Fruit fly (Drosophila melanogaster) whole organism, prepupa: ENCODE measurements around the gene Ankle2.

Experiments
- Blimp-1 ChIP-seq: fragments of 200-800 bp; sonication (Bioruptor generic); optimal IDR thresholded peaks from 3 replicates; lab custom pipeline; 2017; ENCODE audit warnings: missing biosample characterization, missing genetic modification characterization, mild to moderate bottlenecking, moderate library complexity, missing genetic modification reagents
- CG10631 ChIP-seq: fragments of 200-800 bp; sonication (Bioruptor generic); optimal IDR thresholded peaks from 2 replicates; lab custom pipeline; 2016; ENCODE audit warnings: missing biosample characterization, missing genetic modification characterization
- CG10669 ChIP-seq: fragments of 200-800 bp; sonication (Bioruptor generic); optimal IDR thresholded peaks from 3 replicates; lab custom pipeline; 2018; ENCODE audit warnings: missing biosample characterization, mild to moderate bottlenecking, missing genetic modification characterization, moderate library complexity
- CG15336 ChIP-seq: fragments of 200-800 bp; sonication (Bioruptor generic); IDR thresholded peaks from 2 replicates; pipeline ENCODE4 v1.3.6; 2022; ENCODE audit warnings: missing biosample characterization, missing genetic modification characterization
- CG1621 ChIP-seq: fragments of 200-800 bp; sonication (Bioruptor generic); optimal IDR thresholded peaks from 3 replicates; lab custom pipeline; 2018; ENCODE audit warnings: missing biosample characterization, mild to moderate bottlenecking, missing genetic modification characterization
- CG3032 ChIP-seq: fragments of 200-800 bp; optimal IDR thresholded peaks from 2 replicates; lab custom pipeline; 2019; ENCODE audit warnings: missing biosample characterization, mild to moderate bottlenecking, missing genetic modification characterization, moderate library complexity
- CG34406 ChIP-seq: fragments of 200-800 bp; sonication (Bioruptor generic); optimal IDR thresholded peaks from 3 replicates; lab custom pipeline; 2016; ENCODE audit warnings: missing biosample characterization, missing genetic modification characterization
- CG3919 ChIP-seq: fragments of 200-800 bp; sonication (Bioruptor generic); optimal IDR thresholded peaks from 3 replicates; lab custom pipeline; 2016; ENCODE audit warnings: missing biosample characterization, missing genetic modification characterization
- CG4318 ChIP-seq: fragments of 200-800 bp; sonication (Bioruptor generic); optimal IDR thresholded peaks from 3 replicates; lab custom pipeline; 2017; ENCODE audit warnings: missing biosample characterization, mild to moderate bottlenecking, missing genetic modification characterization
- CG6163 ChIP-seq: fragments of 200-800 bp; sonication (Bioruptor generic); IDR thresholded peaks from 3 replicates; pipeline ENCODE4 v1.3.6; 2022; ENCODE audit warnings: missing biosample characterization, missing genetic modification characterization
- CG6276 ChIP-seq: fragments of 200-800 bp; sonication (Bioruptor generic); optimal IDR thresholded peaks from 2 replicates; lab custom pipeline; 2017; ENCODE audit warnings: missing biosample characterization, mild to moderate bottlenecking, missing genetic modification characterization
- CG6792 ChIP-seq: fragments of 200-800 bp; sonication (Bioruptor generic); optimal IDR thresholded peaks from 3 replicates; lab custom pipeline; 2016; ENCODE audit warnings: missing biosample characterization, missing genetic modification characterization
- CG6808 ChIP-seq: fragments of 200-800 bp; sonication (Bioruptor generic); optimal IDR thresholded peaks from 3 replicates; lab custom pipeline; 2017; ENCODE audit warnings: missing biosample characterization, missing genetic modification characterization, mild to moderate bottlenecking, moderate library complexity, missing genetic modification reagents
- CG7368 ChIP-seq: fragments of 200-800 bp; sonication (Bioruptor generic); optimal IDR thresholded peaks from 3 replicates; lab custom pipeline; 2016; ENCODE audit warnings: missing biosample characterization, missing genetic modification characterization
- CG8319 ChIP-seq: fragments of 200-800 bp; sonication (Bioruptor generic); optimal IDR thresholded peaks from 3 replicates; lab custom pipeline; 2016; ENCODE audit warnings: missing biosample characterization, missing genetic modification characterization
- CG9139 ChIP-seq: fragments of 200-800 bp; sonication (Bioruptor generic); optimal IDR thresholded peaks from 3 replicates; lab custom pipeline; 2017; ENCODE audit warnings: missing biosample characterization, mild to moderate bottlenecking, missing genetic modification characterization
- Eip75B ChIP-seq: fragments of 200-800 bp; sonication (Bioruptor generic); optimal IDR thresholded peaks from 3 replicates; lab custom pipeline; 2016; ENCODE audit warnings: missing biosample characterization, missing genetic modification characterization
- Eip78C ChIP-seq: fragments of 200-800 bp; sonication (Bioruptor generic); peaks from one replicate; lab custom pipeline; 2016; ENCODE audit warnings: missing biosample characterization, missing genetic modification characterization
- Ets21C ChIP-seq: fragments of 200-800 bp; sonication (Bioruptor generic); optimal IDR thresholded peaks from 3 replicates; lab custom pipeline; 2016; ENCODE audit warnings: missing biosample characterization, missing genetic modification characterization
- Ets96B ChIP-seq: fragments of 200-800 bp; optimal IDR thresholded peaks from 2 replicates; lab custom pipeline; 2019; ENCODE audit warnings: missing biosample characterization, mild to moderate bottlenecking, missing genetic modification characterization, moderate library complexity
- Hr38 ChIP-seq: sonication (Bioruptor generic); optimal IDR thresholded peaks from 2 replicates; lab custom pipeline; 2016; ENCODE audit warnings: missing biosample characterization, missing genetic modification characterization
- Hr39 ChIP-seq: fragments of 200-800 bp; sonication (Bioruptor generic); optimal IDR thresholded peaks from 2 replicates; lab custom pipeline; 2016; ENCODE audit warnings: missing biosample characterization, missing genetic modification characterization
- Hr4 ChIP-seq: fragments of 200-800 bp; sonication (Bioruptor generic); optimal IDR thresholded peaks from 3 replicates; lab custom pipeline; 2016; ENCODE audit warnings: missing biosample characterization, missing genetic modification characterization
- Met ChIP-seq: fragments of 200-800 bp; sonication (Bioruptor generic); optimal IDR thresholded peaks from 3 replicates; lab custom pipeline; 2016; ENCODE audit warnings: missing biosample characterization, missing genetic modification characterization
- Smox ChIP-seq: fragments of 200-800 bp; sonication (Bioruptor generic); optimal IDR thresholded peaks from 3 replicates; lab custom pipeline; 2016; ENCODE audit warnings: missing biosample characterization, missing genetic modification characterization
- Sox14 ChIP-seq: fragments of 200-800 bp; sonication (Bioruptor generic); optimal IDR thresholded peaks from 3 replicates; lab custom pipeline; 2016; ENCODE audit warnings: missing biosample characterization, missing genetic modification characterization
- achi ChIP-seq: fragments of 200-800 bp; sonication (Bioruptor generic); optimal IDR thresholded peaks from 3 replicates; lab custom pipeline; 2016; ENCODE audit warnings: missing biosample characterization, missing genetic modification characterization
- acj6 ChIP-seq: fragments of 200-800 bp; sonication (Bioruptor generic); optimal IDR thresholded peaks from 3 replicates; lab custom pipeline; 2016; ENCODE audit warnings: missing biosample characterization, missing genetic modification characterization
- dac ChIP-seq: fragments of 200-800 bp; sonication (Bioruptor generic); optimal IDR thresholded peaks from 2 replicates; lab custom pipeline; 2017; ENCODE audit warnings: missing biosample characterization, mild to moderate bottlenecking, missing genetic modification characterization
- dsx ChIP-seq: fragments of 200-800 bp; optimal IDR thresholded peaks from 3 replicates; lab custom pipeline; 2019; ENCODE audit warnings: missing biosample characterization, mild to moderate bottlenecking, missing genetic modification characterization, moderate library complexity; ENCODE audit not compliant: poor library complexity, severe bottlenecking
- eg ChIP-seq: fragments of 200-800 bp; sonication (Bioruptor generic); IDR thresholded peaks from 3 replicates; pipeline ENCODE4 v1.3.6; 2022; ENCODE audit warnings: missing biosample characterization, missing genetic modification characterization
- esn ChIP-seq: fragments of 200-800 bp; sonication (Bioruptor generic); optimal IDR thresholded peaks from 2 replicates; lab custom pipeline; 2016; ENCODE audit warnings: missing biosample characterization, mild to moderate bottlenecking, missing genetic modification characterization, moderate library complexity
- fd59A ChIP-seq: fragments of 200-800 bp; sonication (Bioruptor generic); optimal IDR thresholded peaks from 2 replicates; lab custom pipeline; 2017; ENCODE audit warnings: missing biosample characterization, mild to moderate bottlenecking, missing genetic modification characterization, missing genetic modification reagents
- lz ChIP-seq: fragments of 200-800 bp; sonication (Bioruptor generic); optimal IDR thresholded peaks from 3 replicates; lab custom pipeline; 2016; ENCODE audit warnings: missing biosample characterization, missing genetic modification characterization
- net ChIP-seq: fragments of 200-800 bp; sonication (Bioruptor generic); optimal IDR thresholded peaks from 3 replicates; lab custom pipeline; 2016; ENCODE audit warnings: missing biosample characterization, missing genetic modification characterization
- pdm3 ChIP-seq: fragments of 200-800 bp; sonication (Bioruptor generic); optimal IDR thresholded peaks from 3 replicates; lab custom pipeline; 2016; ENCODE audit warnings: missing biosample characterization, missing genetic modification characterization
- ss ChIP-seq, 2 experiments: fragments of 200-800 bp; sonication (Bioruptor generic); optimal IDR thresholded peaks; 2 replicates in 1 of 2; 3 replicates in 1 of 2; lab custom pipeline; 2017 to 2018; ENCODE audit warnings: mild to moderate bottlenecking in 2 of 2, missing biosample characterization in 2 of 2, missing genetic modification characterization in 2 of 2, moderate library complexity in 1 of 2
- svp ChIP-seq: fragments of 200-800 bp; sonication (Bioruptor generic); peaks from one replicate; lab custom pipeline; 2016; ENCODE audit warnings: missing biosample characterization, missing genetic modification characterization
- topi ChIP-seq: fragments of 200-800 bp; sonication (Bioruptor generic); optimal IDR thresholded peaks from 3 replicates; lab custom pipeline; 2016; ENCODE audit warnings: missing biosample characterization, missing genetic modification characterization
- vri ChIP-seq: fragments of 200-800 bp; sonication (Bioruptor generic); optimal IDR thresholded peaks from 3 replicates; lab custom pipeline; 2016; ENCODE audit warnings: missing biosample characterization, mild to moderate bottlenecking, missing genetic modification characterization

Ankle2 gene

DNA sequence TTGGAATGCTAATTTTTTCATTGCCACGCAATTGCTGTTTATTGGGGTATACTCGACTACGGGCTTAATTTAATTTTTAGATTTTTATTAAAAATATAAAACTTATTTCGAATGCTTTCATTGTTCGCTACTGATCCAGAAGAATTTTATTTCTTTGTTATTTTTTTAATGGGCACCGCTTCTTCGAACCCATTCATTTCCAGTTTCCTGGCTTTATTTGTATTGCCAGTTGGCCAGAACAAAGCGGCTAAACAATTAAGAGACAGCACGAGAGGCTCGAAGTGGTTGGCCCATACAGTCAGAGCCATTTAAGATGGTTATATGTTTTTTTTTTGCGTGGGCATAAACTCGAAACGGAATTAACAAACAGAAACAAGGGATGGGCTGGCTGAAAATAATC is 16.8 kb upstream of the Ankle2 start (continued):
- TF ChIP-seq Ets21C (GFP tag; lab: Kevin White, UChicago): peak; percentile 53
- peak; percentile 84 for TF ChIP-seq topi
- TF ChIP-seq net (GFP tag; lab: Kevin White, UChicago): peak; percentile 82
- peak; percentile 75 for TF ChIP-seq CG15336 (GFP tag; lab: Robert Waterston, UW)
- TF ChIP-seq dac (GFP tag; lab: Kevin White, UChicago): peak; percentile 17
- peak; percentile 55 for TF ChIP-seq CG9139
- TF ChIP-seq CG1621 (tag; lab: Kevin White, UChicago): peak; percentile 23
- TF ChIP-seq fd59A: peak; percentile 23
- peak; percentile 82 for TF ChIP-seq CG6163 (GFP tag; lab: Robert Waterston, UW)
- peak; percentile 77 for TF ChIP-seq Eip75B (GFP tag; lab: Kevin White, UChicago)
- peak; percentile 80 for TF ChIP-seq acj6
- TF ChIP-seq lz (GFP tag; lab: Kevin White, UChicago): peak; percentile 83
- TF ChIP-seq Blimp-1 (GFP tag; lab: Kevin White, UChicago): peak; percentile 42
- TF ChIP-seq CG6808: peak; percentile 59
- peak; percentile 80 for TF ChIP-seq eg
- peak; percentile 55 for TF ChIP-seq Hr4 (GFP tag; lab: Kevin White, UChicago)
- TF ChIP-seq esn (GFP tag; lab: Kevin White, UChicago): peak; percentile 88
- TF ChIP-seq Smox (GFP tag; lab: Kevin White, UChicago): peak; percentile 81
- TF ChIP-seq CG34406 (GFP tag; lab: Kevin White, UChicago): peak; percentile 79
- peak; percentile 82 for TF ChIP-seq Sox14 (GFP tag; lab: Kevin White, UChicago)
- peak; percentile 76 for TF ChIP-seq CG10669

DNA sequence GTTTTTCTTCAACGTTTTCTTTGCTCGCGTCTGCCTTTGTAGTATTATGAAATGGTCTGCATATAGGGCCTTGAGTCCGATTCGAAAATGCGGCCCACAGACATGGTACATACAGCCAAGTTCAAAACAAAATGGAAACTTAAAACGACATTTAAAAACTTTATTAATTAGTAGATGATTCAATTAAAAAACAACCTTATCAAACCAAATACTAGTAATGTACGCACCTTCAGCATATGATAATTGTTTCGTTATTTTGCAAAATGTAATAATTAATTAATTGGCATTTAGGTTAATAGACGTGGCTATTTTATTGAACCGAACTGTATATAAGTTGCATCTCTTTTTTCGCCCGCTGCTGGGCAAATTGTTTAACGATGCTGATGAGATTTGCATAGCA is 15.7 kb upstream of the Ankle2 start:
- peak; percentile 16 for TF ChIP-seq pdm3
- TF ChIP-seq CG3032 (tag; lab: Kevin White, UChicago): peak; percentile 16
- no peak for TF ChIP-seq Ets21C (GFP tag; lab: Kevin White, UChicago)
- TF ChIP-seq svp (GFP tag; lab: Kevin White, UChicago): peak; percentile 62
- TF ChIP-seq achi: no peak
- peak; percentile 5 for TF ChIP-seq topi
- TF ChIP-seq CG15336 (GFP tag; lab: Robert Waterston, UW): peak; percentile 60
- TF ChIP-seq CG6163 (GFP tag; lab: Robert Waterston, UW): peak; percentile 47; the same call in 1 of the 3 replicates
- TF ChIP-seq dsx (GFP tag; lab: Kevin White, UChicago): peak; percentile 38
- peak; percentile 82 for TF ChIP-seq Eip78C (GFP tag; lab: Kevin White, UChicago)
- peak; percentile 20 for TF ChIP-seq Ets96B (tag; lab: Kevin White, UChicago)
- peak in 1 of 2 experiments; percentile 19 for TF ChIP-seq ss (GFP tag; optimal IDR thresholded peaks at IDR 0.05; lab: Kevin White, UChicago)
- peak; percentile 23 for TF ChIP-seq CG10669
- TF ChIP-seq CG10631 (GFP tag; lab: Kevin White, UChicago): peak; percentile 23
- TF ChIP-seq Hr39 (GFP tag; lab: Kevin White, UChicago): no peak
- peak; percentile 18 for TF ChIP-seq CG3919 (GFP tag; lab: Kevin White, UChicago)
- TF ChIP-seq CG34406 (GFP tag; lab: Kevin White, UChicago): no peak
- 0 out of 3 replicates have a peak, but pooled peaks have one; percentile 30 for TF ChIP-seq eg
- no peak for TF ChIP-seq CG4318
- TF ChIP-seq, all 60 proteins: peak for 14

DNA sequence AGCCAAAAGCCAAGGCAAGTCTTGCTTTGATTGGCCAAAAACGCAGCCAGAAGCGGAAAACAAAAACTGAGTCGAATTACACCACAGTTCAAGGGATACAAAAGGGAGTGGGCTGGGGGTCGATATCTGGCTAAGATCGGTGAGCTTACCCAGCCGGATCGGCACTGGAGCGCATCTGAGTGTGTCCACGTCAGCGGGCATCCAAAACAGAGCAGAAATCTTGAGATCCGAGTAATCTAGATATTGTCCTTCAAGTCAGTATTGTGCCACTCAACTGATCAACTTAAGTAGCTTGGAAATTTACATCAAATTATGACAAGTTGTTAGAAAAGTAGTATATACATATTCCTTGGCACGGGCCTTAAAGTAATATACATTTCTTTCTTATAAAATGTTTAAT is 9.5 kb upstream of the Ankle2 start, which contains the start of gene CG12992:
Gene CG12992, plus strand, starts transcription at position 301 of the 400 bp plus-strand sequence.
- TF ChIP-seq CG8319 (GFP tag; lab: Kevin White, UChicago) (no peak), Eip75B (GFP tag; lab: Kevin White, UChicago) (no peak), CG6276 (no peak), Sox14 (GFP tag; lab: Kevin White, UChicago) (no peak), fd59A (no peak), Eip78C (GFP tag; lab: Kevin White, UChicago) (no peak), vri (GFP tag; lab: Kevin White, UChicago) (no peak), ss (GFP tag; optimal IDR thresholded peaks at IDR 0.05; lab: Kevin White, UChicago) (no peak), CG6792 (GFP tag; lab: Kevin White, UChicago) (no peak), CG6163 (GFP tag; lab: Robert Waterston, UW) (no peak), CG9139 (no peak), lz (GFP tag; lab: Kevin White, UChicago) (no peak), CG7368 (GFP tag; lab: Kevin White, UChicago) (no peak), Hr38 (GFP tag; lab: Kevin White, UChicago) (no peak), Hr39 (GFP tag; lab: Kevin White, UChicago) (no peak), Met (GFP tag; lab: Kevin White, UChicago) (no peak), Blimp-1 (GFP tag; lab: Kevin White, UChicago) (no peak), esn (GFP tag; lab: Kevin White, UChicago) (no peak)
